Fruit fly (Drosophila melanogaster): ENCODE measurements around the gene CG18088.

The CG18088 gene

dm6 chr2L:8984614-8985318 lies 17.4 kb downstream of the CG18088 start, which contains the start of gene CG13101 (continued):
- no peak for TF ChIP-seq br (optimal IDR thresholded peaks at IDR 0.05)

DNA sequence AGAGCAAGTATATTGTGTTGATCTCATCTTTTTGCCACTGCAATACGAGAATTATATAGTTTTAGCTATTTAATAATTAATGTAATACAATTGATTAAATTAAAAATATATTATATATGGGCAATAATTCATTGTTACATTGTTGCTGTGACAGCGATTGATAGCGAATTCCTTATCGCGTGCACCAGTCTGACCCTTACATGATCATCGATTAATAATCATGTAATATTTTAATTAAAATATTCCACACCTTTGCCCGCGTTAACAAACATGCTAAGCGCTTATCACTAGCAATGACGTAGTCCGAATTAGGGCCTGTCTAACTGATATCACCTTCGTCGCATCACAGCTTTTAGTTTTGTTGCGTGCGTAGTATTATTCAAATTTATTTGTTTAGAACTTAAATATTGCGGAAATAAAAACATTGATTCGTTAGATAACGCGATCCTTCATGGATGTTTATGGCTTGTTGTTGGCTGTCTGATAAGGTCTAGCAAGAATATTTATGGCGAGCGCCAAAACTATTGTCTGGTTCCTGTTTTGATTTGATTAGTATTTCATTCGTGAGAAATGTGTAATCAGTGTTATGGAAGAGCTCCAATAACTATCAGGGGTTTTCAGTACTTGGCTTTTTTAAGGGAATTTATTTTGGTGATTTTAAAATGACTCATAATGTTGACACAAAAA lies 20.1 kb downstream of the CG18088 start:
- TF ChIP-seq Med (GFP tag): peak; percentile 41
- TF ChIP-seq Adf1 (GFP tag; IDR thresholded peaks at IDR 0.05): no peak
- TF ChIP-seq CG18619 (GFP tag; optimal IDR thresholded peaks at IDR 0.05): no peak
- no peak for TF ChIP-seq unc-4 (GFP tag; IDR thresholded peaks at IDR 0.05; ENCODE audit: partially characterized antibody)
- no peak for TF ChIP-seq CG7556 (GFP tag; optimal IDR thresholded peaks at IDR 0.05)
- TF ChIP-seq sens (GFP tag): peak; percentile 64
- TF ChIP-seq CG4424 (GFP tag; optimal IDR thresholded peaks at IDR 0.05): no peak
- TF ChIP-seq NK7.1 (GFP tag; optimal IDR thresholded peaks at IDR 0.05): no peak
- TF ChIP-seq CG34376 (GFP tag; optimal IDR thresholded peaks at IDR 0.05): peak; percentile 98
- TF ChIP-seq insv (GFP tag; optimal IDR thresholded peaks at IDR 0.05): no peak
- TF ChIP-seq bab2 (GFP tag; optimal IDR thresholded peaks at IDR 0.05): no peak
- peak; percentile 84 for TF ChIP-seq mirr (GFP tag; optimal IDR thresholded peaks at IDR 0.05)
- no peak for TF ChIP-seq CG4617 (GFP tag; optimal IDR thresholded peaks at IDR 0.05; ENCODE audit: borderline replicate concordance)
- TF ChIP-seq CG9215 (GFP tag; IDR thresholded peaks at IDR 0.05): no peak
- peak; percentile 93 for TF ChIP-seq exex (tag; optimal IDR thresholded peaks at IDR 0.05)
- no peak for TF ChIP-seq D19A (tag; optimal IDR thresholded peaks at IDR 0.05)
- TF ChIP-seq slbo (GFP tag; IDR thresholded peaks at IDR 0.05): no peak
- TF ChIP-seq Nf-YB (GFP tag; optimal IDR thresholded peaks at IDR 0.05): no peak
- TF ChIP-seq Eip74EF (GFP tag; optimal IDR thresholded peaks at IDR 0.05): peak in 1 of 2 experiments; percentile 67
- no peak for TF ChIP-seq fru (optimal IDR thresholded peaks at IDR 0.05)
- no peak for TF ChIP-seq CG12659 (GFP tag; optimal IDR thresholded peaks at IDR 0.05)
- no peak for TF ChIP-seq gem (tag; optimal IDR thresholded peaks at IDR 0.05)
- TF ChIP-seq CG15479 (GFP tag; optimal IDR thresholded peaks at IDR 0.05): no peak
- no peak for TF ChIP-seq CTCF (GFP tag; optimal IDR thresholded peaks at IDR 0.05)
- TF ChIP-seq gsb-n (tag; optimal IDR thresholded peaks at IDR 0.05): no peak
- no peak for TF ChIP-seq CG34422 (GFP tag; IDR thresholded peaks at IDR 0.05)
- no peak for TF ChIP-seq danr (GFP tag; IDR thresholded peaks at IDR 0.05)
- no peak for TF ChIP-seq TFAM (GFP tag; optimal IDR thresholded peaks at IDR 0.05)
- no peak for TF ChIP-seq Sin3A (optimal IDR thresholded peaks at IDR 0.05)
- no peak for TF ChIP-seq MESR4 (GFP tag; optimal IDR thresholded peaks at IDR 0.05)
- peak in 1 of 2 experiments; percentile 85 for TF ChIP-seq Pdp1 (GFP tag; optimal IDR thresholded peaks at IDR 0.05)
- TF ChIP-seq pho (GFP tag; optimal IDR thresholded peaks at IDR 0.05): no peak
- peak; percentile 32 for TF ChIP-seq BtbVII (GFP tag; optimal IDR thresholded peaks at IDR 0.05)
- no peak for TF ChIP-seq schlank (tag; optimal IDR thresholded peaks at IDR 0.05)
- peak; percentile 13 for TF ChIP-seq CG10543 (GFP tag; optimal IDR thresholded peaks at IDR 0.05)
- no peak for TF ChIP-seq CG14441 (GFP tag; IDR thresholded peaks at IDR 0.05)
- TF ChIP-seq sd (tag; optimal IDR thresholded peaks at IDR 0.05): peak; percentile 79
- TF ChIP-seq CG5953 (GFP tag; IDR thresholded peaks at IDR 0.05): no peak
- no peak for TF ChIP-seq ci (GFP tag; IDR thresholded peaks at IDR 0.05)
- TF ChIP-seq p53 (GFP tag; optimal IDR thresholded peaks at IDR 0.05): no peak
- peak; percentile 83 for TF ChIP-seq sug (tag; optimal IDR thresholded peaks at IDR 0.05)
- no peak for TF ChIP-seq ttk (GFP tag; IDR thresholded peaks at IDR 0.05)
- no peak for TF ChIP-seq CG3995 (GFP tag; optimal IDR thresholded peaks at IDR 0.05)
- TF ChIP-seq CG1603 (tag; optimal IDR thresholded peaks at IDR 0.05): no peak
- no peak for TF ChIP-seq Six4 (GFP tag; optimal IDR thresholded peaks at IDR 0.05)
- no peak for TF ChIP-seq CG9817 (tag; optimal IDR thresholded peaks at IDR 0.05)
- TF ChIP-seq CG1832 (GFP tag; optimal IDR thresholded peaks at IDR 0.05): no peak

Measured in whole organism, embryonic.